Fruit fly (Drosophila melanogaster) whole organism, embryonic: ENCODE results near the gene Atox1.

Experiments used
- Atf-2 ChIP-seq: fragments of 200-800 bp; sonication (Bioruptor generic); optimal IDR thresholded peaks from 2 replicates; lab custom pipeline; 2016; ENCODE audit warnings: missing biosample characterization, missing genetic modification characterization
- Atf6 ChIP-seq: fragments of 200-800 bp; sonication (Bioruptor generic); IDR thresholded peaks from 2 replicates; pipeline ENCODE4 v1.3.6; 2022; ENCODE audit warnings: missing biosample characterization, missing genetic modification characterization
- CG10321 ChIP-seq: fragments of 200-800 bp; sonication (Bioruptor generic); IDR thresholded peaks from 2 replicates; pipeline ENCODE4 v1.3.6; 2022; ENCODE audit warnings: missing biosample characterization, missing genetic modification characterization
- CG12236 ChIP-seq: fragments of 200-800 bp; sonication (Bioruptor generic); optimal IDR thresholded peaks from 2 replicates; lab custom pipeline; 2016; ENCODE audit warnings: missing biosample characterization, missing genetic modification characterization
- CG15514 ChIP-seq: fragments of 200-800 bp; sonication (Bioruptor generic); optimal IDR thresholded peaks from 3 replicates; lab custom pipeline; 2017; ENCODE audit warnings: missing biosample characterization, missing genetic modification characterization, mild to moderate bottlenecking, moderate library complexity, missing genetic modification reagents
- CG2712 ChIP-seq: fragments of 200-800 bp; optimal IDR thresholded peaks from 3 replicates; lab custom pipeline; 2019; ENCODE audit warnings: missing biosample characterization, mild to moderate bottlenecking, missing genetic modification characterization, moderate library complexity
- CG30403 ChIP-seq: fragments of 200-800 bp; sonication (Bioruptor generic); optimal IDR thresholded peaks from 3 replicates; lab custom pipeline; 2016; ENCODE audit warnings: missing biosample characterization, missing genetic modification characterization
- CG31441 ChIP-seq: fragments of 200-800 bp; sonication (Bioruptor generic); IDR thresholded peaks from 2 replicates; pipeline ENCODE4 v1.3.6; 2022; ENCODE audit warnings: missing biosample characterization, missing genetic modification characterization
- CG4328 ChIP-seq: fragments of 200-800 bp; sonication (Bioruptor generic); optimal IDR thresholded peaks from 3 replicates; lab custom pipeline; 2017; ENCODE audit warnings: missing biosample characterization, missing genetic modification reagents, missing genetic modification characterization
- CG4707 ChIP-seq: fragments of 200-800 bp; sonication (Bioruptor generic); optimal IDR thresholded peaks from 2 replicates; lab custom pipeline; 2018; ENCODE audit warnings: missing biosample characterization, mild to moderate bottlenecking, missing genetic modification characterization, moderate library complexity
- CG5245 ChIP-seq: fragments of 200-800 bp; sonication (Bioruptor generic); optimal IDR thresholded peaks from 3 replicates; lab custom pipeline; 2016; ENCODE audit warnings: missing biosample characterization, missing genetic modification characterization
- CG6765 ChIP-seq: fragments of 200-800 bp; sonication (Bioruptor generic); optimal IDR thresholded peaks from 3 replicates; lab custom pipeline; 2017; ENCODE audit warnings: missing biosample characterization, mild to moderate bottlenecking, missing genetic modification characterization
- CG7271 ChIP-seq: fragments of 200-800 bp; sonication (Bioruptor generic); optimal IDR thresholded peaks from 2 replicates; lab custom pipeline; 2018; ENCODE audit warnings: missing biosample characterization, mild to moderate bottlenecking, missing genetic modification characterization, moderate library complexity
- CG8089 ChIP-seq: fragments of 200-800 bp; sonication (Bioruptor generic); optimal IDR thresholded peaks from 3 replicates; lab custom pipeline; 2016; ENCODE audit warnings: missing biosample characterization, missing genetic modification characterization
- CG8388 ChIP-seq: fragments of 200-800 bp; sonication (Bioruptor generic); optimal IDR thresholded peaks from 2 replicates; lab custom pipeline; 2019; ENCODE audit warnings: missing biosample characterization, mild to moderate bottlenecking, missing genetic modification characterization, moderate library complexity
- CG8765 ChIP-seq: fragments of 200-800 bp; sonication (Bioruptor generic); IDR thresholded peaks from 2 replicates; pipeline ENCODE4 v1.3.6; 2022; ENCODE audit warnings: missing biosample characterization, missing genetic modification characterization
- CG9932 ChIP-seq: fragments of 200-800 bp; sonication (Bioruptor generic); IDR thresholded peaks from 2 replicates; pipeline ENCODE4 v1.3.6; 2022; ENCODE audit warnings: missing biosample characterization, missing genetic modification characterization
- Dll ChIP-seq: fragments of 200-800 bp; sonication (Bioruptor generic); IDR thresholded peaks from 4 replicates; pipeline ENCODE4 v1.3.6; 2022; ENCODE audit warnings: missing biosample characterization, missing genetic modification characterization; ENCODE audit not compliant: partially characterized antibody
- E2f2 ChIP-seq: fragments of 200-800 bp; sonication (Bioruptor generic); IDR thresholded peaks from 2 replicates; pipeline ENCODE4 v1.3.6; 2022; ENCODE audit warnings: missing biosample characterization, missing genetic modification characterization
- Hr3 ChIP-seq: fragments of 200-800 bp; sonication (Bioruptor generic); optimal IDR thresholded peaks from 3 replicates; lab custom pipeline; 2016; ENCODE audit warnings: missing biosample characterization, missing genetic modification characterization
- Mes4 ChIP-seq: fragments of 200-800 bp; sonication (Bioruptor generic); optimal IDR thresholded peaks from 2 replicates; lab custom pipeline; 2016; ENCODE audit warnings: missing biosample characterization, missing genetic modification characterization
- NFAT ChIP-seq: fragments of 200-800 bp; sonication (Bioruptor generic); IDR thresholded peaks from 2 replicates; pipeline ENCODE4 v1.3.6; 2022; ENCODE audit warnings: missing biosample characterization, missing genetic modification characterization
- NK7.1 ChIP-seq: fragments of 200-800 bp; sonication (Bioruptor generic); optimal IDR thresholded peaks from 3 replicates; lab custom pipeline; 2016; ENCODE audit warnings: missing biosample characterization, missing genetic modification characterization
- NfI ChIP-seq: fragments of 200-800 bp; sonication (Bioruptor generic); optimal IDR thresholded peaks from 3 replicates; lab custom pipeline; 2018; ENCODE audit warnings: missing biosample characterization, mild to moderate bottlenecking, missing genetic modification characterization, moderate library complexity
- PHDP ChIP-seq: fragments of 200-800 bp; sonication (Bioruptor generic); optimal IDR thresholded peaks from 3 replicates; lab custom pipeline; 2018; ENCODE audit warnings: missing biosample characterization, mild to moderate bottlenecking, missing genetic modification characterization, moderate library complexity
- Rx ChIP-seq: fragments of 200-800 bp; sonication (Bioruptor generic); IDR thresholded peaks from 2 replicates; pipeline ENCODE4 v1.3.6; 2022; ENCODE audit warnings: missing biosample characterization, missing genetic modification characterization
- Six4 ChIP-seq: fragments of 200-800 bp; sonication (Bioruptor generic); optimal IDR thresholded peaks from 2 replicates; lab custom pipeline; 2016; ENCODE audit warnings: missing biosample characterization, missing genetic modification characterization
- Sox100B ChIP-seq: fragments of 200-800 bp; sonication (Bioruptor generic); optimal IDR thresholded peaks from 3 replicates; lab custom pipeline; 2018; ENCODE audit warnings: missing biosample characterization, mild to moderate bottlenecking, missing genetic modification characterization
- Trl ChIP-seq, 3 experiments: fragments of >200 bp in 2 of 3; fragments of 200-800 bp in 1 of 3; sonication (Bioruptor generic) in 1 of 3; optimal IDR thresholded peaks; 2 replicates in 1 of 3; 3 replicates in 2 of 3; lab custom pipeline; 2016 to 2017; ENCODE audit warnings: missing biosample characterization in 1 of 3, missing genetic modification characterization in 1 of 3
- az2 ChIP-seq: fragments of 200-800 bp; sonication (Bioruptor generic); optimal IDR thresholded peaks from 3 replicates; lab custom pipeline; 2016; ENCODE audit warnings: missing biosample characterization, missing genetic modification characterization
- caup ChIP-seq: fragments of 200-800 bp; sonication (Bioruptor generic); optimal IDR thresholded peaks from 3 replicates; lab custom pipeline; 2017; ENCODE audit warnings: missing biosample characterization, mild to moderate bottlenecking, missing genetic modification characterization, moderate library complexity; ENCODE audit not compliant: severe bottlenecking
- dan ChIP-seq: fragments of 200-800 bp; sonication (Bioruptor generic); IDR thresholded peaks from 2 replicates; pipeline ENCODE4 v1.3.6; 2022; ENCODE audit warnings: missing biosample characterization, missing genetic modification characterization
- danr ChIP-seq: fragments of 200-800 bp; sonication (Bioruptor generic); IDR thresholded peaks from 2 replicates; pipeline ENCODE4 v1.3.6; 2022; ENCODE audit warnings: missing biosample characterization, missing genetic modification characterization
- dm ChIP-seq: fragments of 200-800 bp; sonication (Bioruptor generic); optimal IDR thresholded peaks from 3 replicates; lab custom pipeline; 2016; ENCODE audit warnings: missing biosample characterization, missing genetic modification characterization
- dpn ChIP-seq, 2 experiments: fragments of 200-800 bp; sonication (Bioruptor generic); optimal IDR thresholded peaks; 3 replicates each; lab custom pipeline; 2016; ENCODE audit warnings: missing biosample characterization in 2 of 2, missing genetic modification characterization in 2 of 2
- fu2 ChIP-seq: fragments of 200-800 bp; sonication (Bioruptor generic); optimal IDR thresholded peaks from 2 replicates; lab custom pipeline; 2016; ENCODE audit warnings: missing biosample characterization, missing genetic modification characterization
- gfzf ChIP-seq: fragments of 200-800 bp; sonication (Bioruptor generic); optimal IDR thresholded peaks from 2 replicates; lab custom pipeline; 2016; ENCODE audit warnings: missing biosample characterization, mild to moderate bottlenecking, missing genetic modification characterization, moderate library complexity
- grau ChIP-seq: fragments of 200-800 bp; optimal IDR thresholded peaks from 3 replicates; lab custom pipeline; 2019; ENCODE audit warnings: missing biosample characterization, mild to moderate bottlenecking, missing genetic modification characterization, moderate library complexity
- ind ChIP-seq: fragments of 200-800 bp; sonication (Bioruptor generic); optimal IDR thresholded peaks from 3 replicates; lab custom pipeline; 2016; ENCODE audit warnings: missing biosample characterization, missing genetic modification characterization
- jumu ChIP-seq: fragments of 200-800 bp; sonication (Bioruptor generic); optimal IDR thresholded peaks from 3 replicates; lab custom pipeline; 2016; ENCODE audit warnings: missing biosample characterization, missing genetic modification characterization
- maf-S ChIP-seq: fragments of 200-800 bp; sonication (Bioruptor generic); optimal IDR thresholded peaks from 2 replicates; lab custom pipeline; 2016; ENCODE audit warnings: missing biosample characterization, missing genetic modification characterization
- mirr ChIP-seq: fragments of 200-800 bp; sonication (Bioruptor generic); optimal IDR thresholded peaks from 3 replicates; lab custom pipeline; 2018; ENCODE audit warnings: missing biosample characterization, mild to moderate bottlenecking, missing genetic modification characterization
- nau ChIP-seq: fragments of 200-800 bp; sonication (Bioruptor generic); optimal IDR thresholded peaks from 3 replicates; lab custom pipeline; 2017; ENCODE audit warnings: missing biosample characterization, mild to moderate bottlenecking, missing genetic modification characterization, missing genetic modification reagents
- pum ChIP-seq: fragments of 200-800 bp; sonication (Bioruptor generic); optimal IDR thresholded peaks from 2 replicates; lab custom pipeline; 2016; ENCODE audit warnings: missing biosample characterization, missing genetic modification characterization
- repo ChIP-seq: fragments of 200-800 bp; sonication (Bioruptor generic); optimal IDR thresholded peaks from 2 replicates; lab custom pipeline; 2016; ENCODE audit warnings: missing biosample characterization, missing genetic modification characterization
- sim ChIP-seq: fragments of 200-800 bp; sonication (Bioruptor generic); IDR thresholded peaks from 2 replicates; pipeline ENCODE4 v1.3.6; 2022; ENCODE audit warnings: missing biosample characterization, missing genetic modification characterization
- sob ChIP-seq: fragments of 200-800 bp; sonication (Bioruptor generic); IDR thresholded peaks from 2 replicates; pipeline ENCODE4 v1.3.6; 2022; ENCODE audit warnings: missing biosample characterization, missing genetic modification characterization
- stc ChIP-seq: fragments of 200-800 bp; sonication (Bioruptor generic); IDR thresholded peaks from 2 replicates; pipeline ENCODE4 v1.3.6; 2022; ENCODE audit warnings: missing biosample characterization, missing genetic modification characterization
- tgo ChIP-seq: fragments of 200-800 bp; sonication (Bioruptor generic); IDR thresholded peaks from 3 replicates; pipeline ENCODE4 v1.3.6; 2022; ENCODE audit warnings: missing biosample characterization, missing genetic modification characterization
- trh ChIP-seq: fragments of 200-800 bp; sonication (Bioruptor generic); optimal IDR thresholded peaks from 2 replicates; lab custom pipeline; 2016; ENCODE audit warnings: missing biosample characterization, missing genetic modification characterization
- wek ChIP-seq: fragments of 200-800 bp; sonication (Bioruptor generic); optimal IDR thresholded peaks from 3 replicates; lab custom pipeline; 2018; ENCODE audit warnings: missing biosample characterization, mild to moderate bottlenecking, missing genetic modification characterization, moderate library complexity

The Atox1 gene

DNA sequence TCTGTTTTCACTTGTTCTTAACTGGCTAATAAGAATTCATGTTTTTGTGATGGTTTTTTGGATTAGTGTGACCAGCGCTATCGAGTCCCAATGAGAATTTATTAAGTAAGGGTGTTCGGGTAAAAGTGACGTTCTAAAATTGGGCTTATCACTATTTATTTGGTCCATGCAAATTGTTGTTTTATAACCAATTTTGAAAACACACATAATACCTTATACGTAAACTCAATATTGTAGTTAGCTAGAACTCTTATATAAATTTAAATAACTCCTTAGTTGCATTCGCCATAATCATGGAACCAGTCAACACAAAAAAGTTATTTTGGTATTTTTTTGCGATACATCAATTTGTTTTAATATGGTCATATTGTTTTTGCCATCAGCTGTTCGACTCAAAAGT, 38.9 kb downstream of the Atox1 start, which contains the start of the genes Als2 and CG11248 (continued):
- TF ChIP-seq grau (tag; lab: Kevin White, UChicago) (peak; percentile 83), mirr (GFP tag; lab: Kevin White, UChicago) (no peak), gfzf (peak; percentile 79), stc (0 out of 2 replicates have a peak, but pooled peaks have one; percentile 22), CG8388 (GFP tag; lab: Kevin White, UChicago) (peak; percentile 71), dpn (GFP tag; optimal IDR thresholded peaks at IDR 0.05; lab: Kevin White, UChicago) (peak; percentile 69 to 77), CG10321 (no peak), NfI (peak; percentile 66), CG30403 (GFP tag; lab: Kevin White, UChicago) (peak; percentile 85), trh (peak; percentile 24), az2 (GFP tag; lab: Kevin White, UChicago) (peak; percentile 77), CG15514 (GFP tag; lab: Kevin White, UChicago) (peak; percentile 98), CG6765 (no peak), Mes4 (GFP tag; lab: Kevin White, UChicago) (peak; percentile 7), nau (GFP tag; lab: Kevin White, UChicago) (no peak), CG8765 (GFP tag; lab: Robert Waterston, UW) (peak; percentile 38; the same call in 1 of the 2 replicates), sob (GFP tag; lab: Robert Waterston, UW) (peak; percentile 74), Atf-2 (GFP tag; lab: Kevin White, UChicago) (peak; percentile 66), danr (GFP tag; lab: Robert Waterston, UW) (no peak), Sox100B (GFP tag; lab: Kevin White, UChicago) (no peak), E2f2 (GFP tag; lab: Robert Waterston, UW) (peak; percentile 32; the same call in 1 of the 2 replicates), Six4 (GFP tag; lab: Kevin White, UChicago) (peak; percentile 57), maf-S (GFP tag; lab: Kevin White, UChicago) (peak; percentile 60), CG2712 (tag; lab: Kevin White, UChicago) (peak; percentile 86), Rx (GFP tag; lab: Robert Waterston, UW) (peak; percentile 40; the same call in 1 of the 2 replicates), CG7271 (tag; lab: Kevin White, UChicago) (peak; percentile 43), CG8089 (peak; percentile 45), CG12236 (GFP tag; lab: Kevin White, UChicago) (peak; percentile 21), pum (peak; percentile 76), CG9932 (GFP tag; lab: Robert Waterston, UW) (peak; percentile 82), NFAT (GFP tag; lab: Robert Waterston, UW) (peak; percentile 50), jumu (peak; percentile 60), tgo (GFP tag; lab: Robert Waterston, UW) (peak; percentile 66), CG4328 (GFP tag; lab: Kevin White, UChicago) (no peak), Dll (GFP tag; lab: Robert Waterston, UW) (peak; percentile 41; the same call in 1 of the 4 replicates), Atf6 (GFP tag; lab: Robert Waterston, UW) (peak; percentile 30; the same call in 1 of the 2 replicates), dm (GFP tag; lab: Kevin White, UChicago) (peak; percentile 58), CG4707 (GFP tag; lab: Kevin White, UChicago) (no peak), caup (no peak), NK7.1 (GFP tag; lab: Kevin White, UChicago) (peak; percentile 20), sim (no peak), ind (GFP tag; lab: Kevin White, UChicago) (peak; percentile 79), fu2 (peak; percentile 63), Hr3 (GFP tag; lab: Kevin White, UChicago) (peak; percentile 76), PHDP (tag; lab: Kevin White, UChicago) (no peak), dan (GFP tag; lab: Robert Waterston, UW) (no peak), CG31441 (GFP tag; lab: Robert Waterston, UW) (peak; percentile 78), repo (GFP tag; lab: Kevin White, UChicago) (peak; percentile 23), CG5245 (GFP tag; lab: Kevin White, UChicago) (peak; percentile 51), Trl (optimal IDR thresholded peaks at IDR 0.05; lab: Kevin White, UChicago) (no peak), Trl (GFP tag; optimal IDR thresholded peaks at IDR 0.05; lab: Kevin White, UChicago) (peak; percentile 71), wek (peak; percentile 90)
